Fruit fly (Drosophila melanogaster) whole organism, pupa: ENCODE results near the gene CG12224.
A peak's percentile ranks its signal among the peaks of the same experiment; 100 is the strongest.

Experiments
- CG12605 ChIP-seq: fragments of 200-800 bp; sonication (Bioruptor generic); IDR thresholded peaks from 2 replicates; pipeline ENCODE4 v1.3.6; 2022; ENCODE audit warnings: missing biosample characterization, missing genetic modification characterization
- CG8159 ChIP-seq: fragments of 200-800 bp; sonication (Bioruptor generic); optimal IDR thresholded peaks from 3 replicates; lab custom pipeline; 2018; ENCODE audit warnings: missing biosample characterization, mild to moderate bottlenecking, missing genetic modification characterization, moderate library complexity
- D1 ChIP-seq: fragments of 200-800 bp; sonication (Bioruptor generic); optimal IDR thresholded peaks from 2 replicates; lab custom pipeline; 2018; ENCODE audit warnings: missing biosample characterization, mild to moderate bottlenecking, missing genetic modification characterization, moderate library complexity
- Ets98B ChIP-seq: fragments of 200-800 bp; sonication (Bioruptor generic); IDR thresholded peaks from 2 replicates; pipeline ENCODE4 v1.3.6; 2022; ENCODE audit warnings: missing biosample characterization, missing genetic modification characterization
- Pif1A ChIP-seq: fragments of 200-800 bp; sonication (Bioruptor generic); optimal IDR thresholded peaks from 3 replicates; lab custom pipeline; 2016; ENCODE audit warnings: missing biosample characterization, missing genetic modification characterization
- fd96Ca ChIP-seq: fragments of 200-800 bp; sonication (Bioruptor generic); IDR thresholded peaks from 3 replicates; pipeline ENCODE4 v1.3.6; 2022; ENCODE audit warnings: missing biosample characterization, missing genetic modification characterization

DNA sequence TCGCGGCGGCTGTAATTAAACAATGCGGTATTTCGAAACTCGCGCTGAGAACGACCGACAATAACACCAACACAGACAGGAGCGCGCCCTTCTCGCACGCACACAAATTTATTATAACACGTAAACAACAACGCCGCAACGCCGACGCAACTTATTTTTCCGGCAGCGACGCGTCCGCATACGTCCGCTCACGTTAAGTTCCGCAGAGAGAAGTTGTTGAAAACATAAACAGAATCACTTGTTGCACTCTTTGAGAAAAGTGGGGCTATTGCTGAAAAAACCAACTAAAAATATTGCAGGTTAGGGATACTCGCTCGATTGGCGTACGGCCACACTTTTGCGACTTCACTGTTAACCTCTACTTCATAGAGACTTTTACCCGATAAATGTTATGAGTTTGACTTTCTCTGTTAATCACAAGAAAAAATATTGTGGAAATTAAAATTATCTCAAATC, 32.9 kb downstream of the CG12224 start, which contains the start of gene Cad87A:
- TF ChIP-seq CG8159, result peak; percentile 7
- no peak for TF ChIP-seq CG12605 (GFP tag; lab: Robert Waterston, UW)
- TF ChIP-seq D1, result no peak
- no peak for TF ChIP-seq fd96Ca (GFP tag; lab: Robert Waterston, UW)
- TF ChIP-seq Ets98B (GFP tag; lab: Robert Waterston, UW), result no peak
- no peak for TF ChIP-seq Pif1A
